Worm (Caenorhabditis elegans): ENCODE measurements around the gene dex-1.
A peak's percentile ranks its signal among the peaks of the same experiment; 100 is the strongest.

ce11 chrIII:5505474-5506022 lies 20.4 kb upstream of the dex-1 start:
- TF ChIP-seq pha-4 (tag; optimal IDR thresholded peaks at IDR 0.05) (no peak), egl-44 (GFP tag; IDR thresholded peaks at IDR 0.05) (no peak), lin-35 (GFP tag; optimal IDR thresholded peaks at IDR 0.05) (no peak), nfya-1 (tag; optimal IDR thresholded peaks at IDR 0.05; ENCODE audit: borderline replicate concordance, insufficient read depth) (no peak), tbp1 (GFP tag; optimal IDR thresholded peaks at IDR 0.05) (no peak), gei-17 (GFP tag; optimal IDR thresholded peaks at IDR 0.05) (no peak), attf-5 (GFP tag; optimal IDR thresholded peaks at IDR 0.05) (no peak), pbrm-1 (GFP tag; IDR thresholded peaks at IDR 0.05) (no peak), zfh-2 (GFP tag; conservative IDR thresholded peaks at IDR 0.05) (peak; percentile 69), attf-6 (GFP tag; IDR thresholded peaks at IDR 0.05) (no peak), F49E8.2 (tag; optimal IDR thresholded peaks at IDR 0.05; ENCODE audit: insufficient read depth) (no peak), rcor-1 (GFP tag; IDR thresholded peaks at IDR 0.05) (no peak)

Measured in whole organism, young adult.